Worm (Caenorhabditis elegans): ENCODE measurements around the gene hrg-7.

hrg-7 gene

ce11 chrV:12780248-12780647 lies 38.4 kb downstream of the hrg-7 start (continued):
- TF ChIP-seq hlh-30 (tag; optimal IDR thresholded peaks at IDR 0.05; ENCODE audit: insufficient read depth) (no peak), mxl-3 (GFP tag; optimal IDR thresholded peaks at IDR 0.05) (peak; percentile 70), hlh-11 (tag; optimal IDR thresholded peaks at IDR 0.05) (peak; percentile 56), nhr-237 (tag; optimal IDR thresholded peaks at IDR 0.05) (no peak), nhr-48 (tag; optimal IDR thresholded peaks at IDR 0.05) (peak; percentile 0), mxl-2 (GFP tag; conservative IDR thresholded peaks at IDR 0.05) (no peak; the same call in 1 of the 2 replicates), nhr-6 (tag; optimal IDR thresholded peaks at IDR 0.05) (peak; percentile 73), hif-1 (tag; optimal IDR thresholded peaks at IDR 0.05) (peak in 1 of 2 experiments; percentile 43), daf-12 (tag; optimal IDR thresholded peaks at IDR 0.05) (no peak), Y5F2A.4 (GFP tag; optimal IDR thresholded peaks at IDR 0.05) (peak; percentile 15), egl-27 (tag; optimal IDR thresholded peaks at IDR 0.05) (no peak), zip-11 (GFP tag; IDR thresholded peaks at IDR 0.05) (peak; percentile 75), ceh-20 (GFP tag; IDR thresholded peaks at IDR 0.05) (0 out of 2 replicates have a peak, but pooled peaks have one; percentile 47), pqm-1 (tag; optimal IDR thresholded peaks at IDR 0.05) (no peak), lin-1 (GFP tag; IDR thresholded peaks at IDR 0.05) (peak; percentile 86), nhr-102 (tag; optimal IDR thresholded peaks at IDR 0.05) (no peak), nhr-111 (GFP tag; optimal IDR thresholded peaks at IDR 0.05) (peak; percentile 84), F26F4.8 (GFP tag; conservative IDR thresholded peaks at IDR 0.05) (peak; percentile 75; the same call in 1 of the 2 replicates), nhr-41 (GFP tag; IDR thresholded peaks at IDR 0.05) (no peak; the same call in 1 of the 2 replicates), lin-29 (GFP tag; IDR thresholded peaks at IDR 0.05) (peak; percentile 67), aly-2 (tag; optimal IDR thresholded peaks at IDR 0.05) (no peak), D1046.2 (GFP tag; IDR thresholded peaks at IDR 0.05) (peak; percentile 87), spr-3 (GFP tag; optimal IDR thresholded peaks at IDR 0.05) (peak; percentile 72), ztf-11 (tag; optimal IDR thresholded peaks at IDR 0.05) (no peak), tag-97 (GFP tag; IDR thresholded peaks at IDR 0.05) (no peak), skn-1 (tag; optimal IDR thresholded peaks at IDR 0.05) (no peak), nhr-25 (tag; optimal IDR thresholded peaks at IDR 0.05; ENCODE audit: borderline replicate concordance, insufficient read depth) (no peak), jun-1 (tag; optimal IDR thresholded peaks at IDR 0.05) (no peak), fos-1 (tag; optimal IDR thresholded peaks at IDR 0.05) (no peak), F44E2.7 (GFP tag; IDR thresholded peaks at IDR 0.05) (peak; percentile 90; the same call in 1 of the 2 replicates), sdz-12 (GFP tag; optimal IDR thresholded peaks at IDR 0.05) (peak; percentile 91), ama-1 (optimal IDR thresholded peaks at IDR 0.05) (no peak), snpc-4 (tag; optimal IDR thresholded peaks at IDR 0.05) (no peak), ceh-28 (tag; optimal IDR thresholded peaks at IDR 0.05) (no peak), Y75B8A.6 (GFP tag; IDR thresholded peaks at IDR 0.05) (peak; percentile 55; the same call in 1 of the 2 replicates), lin-15B (tag; optimal IDR thresholded peaks at IDR 0.05) (no peak)

DNA sequence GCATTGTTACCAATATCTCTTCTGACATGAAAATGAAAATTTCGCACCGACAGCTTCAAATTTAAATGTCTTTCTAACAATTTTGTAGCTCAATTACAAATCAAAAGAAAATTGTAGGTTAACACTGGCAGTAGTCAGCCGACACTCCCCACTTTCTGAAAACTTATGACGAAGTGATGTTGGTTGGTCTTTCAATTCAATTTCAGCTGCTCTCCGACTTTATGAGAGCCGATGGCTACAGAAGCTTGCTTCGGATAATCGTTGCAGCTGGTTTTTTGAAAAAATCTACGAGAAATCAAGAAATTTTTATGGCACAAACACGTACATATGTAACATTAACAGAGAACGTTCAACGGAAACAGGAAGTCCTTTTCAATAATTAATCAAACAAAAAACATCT lies 43.0 kb downstream of the hrg-7 start, which contains the start of gene sre-20:
sre-20 (minus strand) TSS at position 101 of the 400 bp plus-strand sequence.
- TF ChIP-seq vab-7 (GFP tag; IDR thresholded peaks at IDR 0.05) (no peak), gei-8 (GFP tag; optimal IDR thresholded peaks at IDR 0.05) (no peak), snpc-1.2 (GFP tag; IDR thresholded peaks at IDR 0.05) (no peak), aly-2 (tag; optimal IDR thresholded peaks at IDR 0.05) (no peak), ceh-32 (tag; optimal IDR thresholded peaks at IDR 0.05; ENCODE audit: poor library complexity) (no peak), duxl-1 (tag; optimal IDR thresholded peaks at IDR 0.05; ENCODE audit: poor library complexity) (no peak), lin-1 (GFP tag; IDR thresholded peaks at IDR 0.05) (no peak), skn-1 (tag; optimal IDR thresholded peaks at IDR 0.05) (no peak), zip-11 (GFP tag; IDR thresholded peaks at IDR 0.05) (no peak), lin-38 (GFP tag; IDR thresholded peaks at IDR 0.05) (no peak), hlh-30 (tag; optimal IDR thresholded peaks at IDR 0.05; ENCODE audit: insufficient read depth) (no peak), egl-27 (tag; optimal IDR thresholded peaks at IDR 0.05) (no peak)

All from whole organism, L4 larva.